Worm (Caenorhabditis elegans) whole organism, L4/young adult: ENCODE results near the gene unc-30.

Experiments used
- W03F9.2 ChIP-seq: fragments of 150-350 bp; optimal IDR thresholded peaks from 2 replicates; lab custom pipeline; 2014; ENCODE audit warnings: missing biosample characterization, missing genetic modification characterization
- him-1 ChIP-seq: sonication (generic microtip); optimal IDR thresholded peaks from 2 replicates; lab custom pipeline; 2016; ENCODE audit warnings: missing genotype, missing genetic modification reagents, missing genetic modification characterization, missing compliant biosample characterization

ce11 chrIV:13170241-13170640 is 51.5 kb downstream of the unc-30 start, which contains the start of gene nas-14:
- TF ChIP-seq W03F9.2 = no peak
- no peak for TF ChIP-seq him-1 (tag; lab: Kevin White, UChicago)
